Worm (Caenorhabditis elegans) whole organism, late embryonic: ENCODE results near the gene ZK418.5.
A peak's percentile ranks its signal among the peaks of the same experiment; 100 is the strongest.

ENCODE experiments used
- K02D7.2 ChIP-seq: sonication (generic microtip); optimal IDR thresholded peaks from 2 replicates; lab custom pipeline; 2017; ENCODE audit warnings: mild to moderate bottlenecking, missing genetic modification characterization, missing compliant biosample characterization
- K09A11.1 ChIP-seq: sonication (generic microtip); optimal IDR thresholded peaks from 2 replicates; lab custom pipeline; 2017; ENCODE audit warnings: antibody characterized with exemption, mild to moderate bottlenecking, missing genetic modification characterization, missing compliant biosample characterization; ENCODE audit not compliant: insufficient read depth
- ahr-1 ChIP-seq: sonication (generic microtip); optimal IDR thresholded peaks from 2 replicates; lab custom pipeline; 2016; ENCODE audit warnings: missing genetic modification characterization, missing compliant biosample characterization
- ama-1 ChIP-seq: fragments of 150-350 bp; optimal IDR thresholded peaks from 2 replicates; lab custom pipeline; 2014
- ceh-14 ChIP-seq: sonication (generic microtip); optimal IDR thresholded peaks from 2 replicates; lab custom pipeline; 2016; ENCODE audit warnings: missing genotype, missing genetic modification characterization, missing compliant biosample characterization
- ceh-18 ChIP-seq: sonication (generic microtip); optimal IDR thresholded peaks from 2 replicates; lab custom pipeline; 2016; ENCODE audit warnings: missing genetic modification characterization, missing compliant biosample characterization
- ceh-19 ChIP-seq: fragments of 200-800 bp; sonication (Bioruptor generic); optimal IDR thresholded peaks from 2 replicates; lab custom pipeline; 2018; ENCODE audit warnings: mild to moderate bottlenecking, missing genetic modification characterization, missing compliant biosample characterization
- ceh-31 ChIP-seq: sonication (generic microtip); optimal IDR thresholded peaks from 2 replicates; lab custom pipeline; 2016; ENCODE audit warnings: missing genetic modification characterization, missing compliant biosample characterization
- ceh-45 ChIP-seq: fragments of 200-800 bp; sonication (Bioruptor generic); IDR thresholded peaks from 2 replicates; pipeline ENCODE4 v1.3.6; 2022; ENCODE audit warnings: missing genetic modification reagents, missing genetic modification characterization, missing compliant biosample characterization
- ceh-48 ChIP-seq: sonication (generic microtip); optimal IDR thresholded peaks from 2 replicates; lab custom pipeline; 2016; ENCODE audit warnings: missing genetic modification characterization, inconsistent platforms, missing compliant biosample characterization
- ceh-6 ChIP-seq: fragments of 200-800 bp; sonication (Bioruptor generic); optimal IDR thresholded peaks from 2 replicates; lab custom pipeline; 2018; ENCODE audit warnings: mild to moderate bottlenecking, missing genetic modification characterization, missing compliant biosample characterization
- ceh-9 ChIP-seq: sonication (generic microtip); optimal IDR thresholded peaks from 2 replicates; lab custom pipeline; 2016; ENCODE audit warnings: mild to moderate bottlenecking, missing genetic modification characterization, inconsistent platforms, missing compliant biosample characterization
- dve-1 ChIP-seq: sonication (generic microtip); optimal IDR thresholded peaks from 2 replicates; lab custom pipeline; 2017; ENCODE audit warnings: antibody characterized with exemption, mild to moderate bottlenecking, missing genetic modification characterization, missing compliant biosample characterization
- elt-2 ChIP-seq: sonication (generic microtip); optimal IDR thresholded peaks from 2 replicates; lab custom pipeline; 2016; ENCODE audit warnings: missing genetic modification reagents, missing genetic modification characterization, missing compliant biosample characterization
- ets-4 ChIP-seq: sonication (generic microtip); optimal IDR thresholded peaks from 2 replicates; lab custom pipeline; 2016; ENCODE audit warnings: missing genetic modification characterization, missing compliant biosample characterization
- eyg-1 ChIP-seq: sonication (generic microtip); optimal IDR thresholded peaks from 2 replicates; lab custom pipeline; 2016; ENCODE audit warnings: missing genotype, missing genetic modification characterization, missing compliant biosample characterization
- fkh-10 ChIP-seq: fragments of 150-350 bp; optimal IDR thresholded peaks from 2 replicates; lab custom pipeline; 2014; ENCODE audit warnings: missing biosample characterization, missing genetic modification reagents, missing genetic modification characterization
- gmeb-2 ChIP-seq: sonication (generic microtip); optimal IDR thresholded peaks from 2 replicates; lab custom pipeline; 2016; ENCODE audit warnings: missing genetic modification characterization, inconsistent platforms, missing compliant biosample characterization
- hlh-13 ChIP-seq: fragments of 200-800 bp; sonication (Bioruptor generic); optimal IDR thresholded peaks from 2 replicates; lab custom pipeline; 2018; ENCODE audit warnings: mild to moderate bottlenecking, missing genetic modification characterization, missing compliant biosample characterization
- hlh-15 ChIP-seq: sonication (generic microtip); optimal IDR thresholded peaks from 2 replicates; lab custom pipeline; 2016; ENCODE audit warnings: missing genetic modification characterization, missing compliant biosample characterization
- hlh-8 ChIP-seq: sonication (generic microtip); optimal IDR thresholded peaks from 2 replicates; lab custom pipeline; 2016; ENCODE audit warnings: missing genotype, missing genetic modification characterization, missing compliant biosample characterization
- lin-11 ChIP-seq: fragments of 200-800 bp; sonication (Bioruptor generic); optimal IDR thresholded peaks from 2 replicates; lab custom pipeline; 2018; ENCODE audit warnings: mild to moderate bottlenecking, missing genetic modification characterization, missing compliant biosample characterization
- mec-3 ChIP-seq: sonication (generic microtip); optimal IDR thresholded peaks from 2 replicates; lab custom pipeline; 2016; ENCODE audit warnings: borderline replicate concordance, missing genetic modification characterization, missing compliant biosample characterization
- nhr-232 ChIP-seq: sonication (generic microtip); optimal IDR thresholded peaks from 2 replicates; lab custom pipeline; 2016; ENCODE audit warnings: missing genetic modification characterization, missing compliant biosample characterization
- npax-4 ChIP-seq: sonication (generic microtip); optimal IDR thresholded peaks from 2 replicates; lab custom pipeline; 2016; ENCODE audit warnings: missing genetic modification characterization, missing compliant biosample characterization
- odd-2 ChIP-seq: sonication (generic microtip); optimal IDR thresholded peaks from 2 replicates; lab custom pipeline; 2017; ENCODE audit warnings: antibody characterized with exemption, mild to moderate bottlenecking, missing genetic modification characterization, missing compliant biosample characterization
- pag-3 ChIP-seq: sonication (generic microtip); optimal IDR thresholded peaks from 2 replicates; lab custom pipeline; 2016; ENCODE audit warnings: missing compliant biosample characterization, missing genetic modification characterization, borderline replicate concordance
- pros-1 ChIP-seq: fragments of 150-350 bp; optimal IDR thresholded peaks from 2 replicates; lab custom pipeline; 2014; ENCODE audit warnings: missing biosample characterization, missing genetic modification reagents, missing genetic modification characterization
- sdc-2 ChIP-seq: sonication (generic microtip); optimal IDR thresholded peaks from 2 replicates; lab custom pipeline; 2016; ENCODE audit warnings: missing genotype, missing genetic modification characterization, missing compliant biosample characterization
- sox-4 ChIP-seq: sonication (generic microtip); optimal IDR thresholded peaks from 2 replicates; lab custom pipeline; 2017; ENCODE audit warnings: mild to moderate bottlenecking, missing genetic modification characterization, inconsistent platforms, missing compliant biosample characterization
- syd-9 ChIP-seq: sonication (generic microtip); optimal IDR thresholded peaks from 2 replicates; lab custom pipeline; 2016; ENCODE audit warnings: mild to moderate bottlenecking, missing genetic modification characterization, moderate library complexity, missing compliant biosample characterization
- tbx-2 ChIP-seq: sonication (generic microtip); optimal IDR thresholded peaks from 2 replicates; lab custom pipeline; 2016; ENCODE audit warnings: missing genetic modification characterization, missing compliant biosample characterization
- tbx-7 ChIP-seq: sonication (generic microtip); optimal IDR thresholded peaks from 2 replicates; lab custom pipeline; 2016; ENCODE audit warnings: missing genotype, missing genetic modification characterization, missing compliant biosample characterization
- ttx-3 ChIP-seq: sonication (generic microtip); optimal IDR thresholded peaks from 2 replicates; lab custom pipeline; 2016; ENCODE audit warnings: missing genetic modification reagents, missing genetic modification characterization, missing compliant biosample characterization
- unc-55 ChIP-seq: sonication (generic microtip); optimal IDR thresholded peaks from 2 replicates; lab custom pipeline; 2017; ENCODE audit warnings: missing biosample characterization, missing genetic modification reagents, missing genetic modification characterization
- zip-5 ChIP-seq: sonication (generic microtip); optimal IDR thresholded peaks from 2 replicates; lab custom pipeline; 2016; ENCODE audit warnings: missing genetic modification characterization, missing compliant biosample characterization
- ztf-16 ChIP-seq: sonication (generic microtip); optimal IDR thresholded peaks from 2 replicates; lab custom pipeline; 2017; ENCODE audit warnings: missing genetic modification characterization, missing compliant biosample characterization

The ZK418.5 gene

ce11 chrIII:7114952-7115488 lies 41.4 kb upstream of the ZK418.5 start, which contains the start of gene nhr-10 (continued):
- TF ChIP-seq ttx-3 (no peak), K02D7.2 (tag; lab: Kevin White, UChicago) (no peak), ceh-48 (tag; lab: Kevin White, UChicago) (no peak)

DNA sequence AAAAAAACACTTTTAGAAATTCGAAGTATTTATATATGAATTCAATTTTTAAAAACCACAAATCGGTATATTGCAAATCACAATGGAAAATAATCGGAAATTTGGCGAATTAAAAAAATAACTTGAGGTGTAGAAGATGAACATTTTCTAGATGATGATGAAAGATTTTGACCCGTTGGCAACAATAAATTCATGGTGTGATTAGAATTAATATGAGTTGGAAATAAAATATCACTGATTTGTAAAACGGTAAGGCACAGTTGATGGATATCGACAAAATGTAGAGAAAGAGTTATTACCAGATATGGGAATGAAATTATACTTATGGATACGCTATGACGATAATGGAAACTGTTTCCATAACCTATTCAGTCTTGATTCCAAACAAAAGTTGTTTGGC lies 38.6 kb upstream of the ZK418.5 start:
- TF ChIP-seq npax-4 (tag; lab: Kevin White, UChicago) (no peak), eyg-1 (tag; lab: Kevin White, UChicago) (no peak), sox-4 (tag; lab: Kevin White, UChicago) (no peak), tbx-2 (no peak), ceh-9 (tag; lab: Kevin White, UChicago) (no peak), ceh-18 (tag; lab: Kevin White, UChicago) (no peak), ceh-6 (no peak), ceh-19 (GFP tag; lab: Kevin White, UChicago) (no peak), hlh-13 (GFP tag; lab: Kevin White, UChicago) (no peak), syd-9 (tag; lab: Kevin White, UChicago) (no peak), lin-11 (tag; lab: Kevin White, UChicago) (no peak), hlh-8 (tag; lab: Kevin White, UChicago) (no peak), ceh-14 (no peak), sdc-2 (no peak)
- TF ChIP-seq, all 69 proteins: peak for 0

ce11 chrIII:7111793-7112192 lies 38.1 kb upstream of the ZK418.5 start, which contains the start of gene B0280.7:
Gene B0280.7, minus strand, starts transcription at chrIII:7111893.
- no peak for TF ChIP-seq ceh-14
- TF ChIP-seq elt-2 (tag; lab: Kevin White, UChicago), result no peak
- TF ChIP-seq ahr-1 (tag; lab: Kevin White, UChicago), result no peak
- no peak for TF ChIP-seq nhr-232
- TF ChIP-seq ceh-31, result no peak
- TF ChIP-seq eyg-1 (tag; lab: Kevin White, UChicago), result no peak
- no peak for TF ChIP-seq ceh-45 (GFP tag; lab: Robert Waterston, UW)
- no peak for TF ChIP-seq gmeb-2
- no peak for TF ChIP-seq ztf-16 (tag; lab: Kevin White, UChicago)
- no peak for TF ChIP-seq ceh-9 (tag; lab: Kevin White, UChicago)
- TF ChIP-seq ama-1, result no peak
- TF ChIP-seq mec-3 (tag; lab: Kevin White, UChicago), result no peak
- no peak for TF ChIP-seq zip-5

DNA sequence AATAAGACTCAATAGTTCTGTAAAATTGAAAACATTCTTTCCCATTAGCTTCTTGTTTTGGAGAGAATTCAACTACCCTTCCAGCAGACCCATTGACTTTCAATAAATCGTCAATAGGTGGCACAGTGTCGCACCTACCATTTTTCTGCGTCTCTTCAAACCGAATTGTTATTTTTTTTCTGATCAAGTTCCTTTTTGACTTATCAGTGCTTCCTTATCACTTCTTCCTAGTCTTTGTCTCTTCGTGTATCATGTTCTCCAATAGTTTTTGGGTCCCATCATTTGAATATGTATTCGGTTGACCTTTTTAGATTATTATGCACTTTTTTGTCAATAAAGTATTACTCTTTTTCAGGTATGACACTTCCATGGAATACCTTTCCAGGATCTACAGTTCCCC lies 34.3 kb upstream of the ZK418.5 start, which contains the start of gene odd-1:
TSS of gene odd-1 (plus strand) at position 349 of the 400 bp plus-strand sequence.
- TF ChIP-seq elt-2 (tag; lab: Kevin White, UChicago), result peak; percentile 85
- TF ChIP-seq tbx-7 (tag; lab: Kevin White, UChicago), result no peak

- TF ChIP-seq sox-4 (tag; lab: Kevin White, UChicago), result no peak
- no peak for TF ChIP-seq K09A11.1 (tag; lab: Kevin White, UChicago)
- TF ChIP-seq hlh-13 (GFP tag; lab: Kevin White, UChicago), result no peak
- no peak for TF ChIP-seq ceh-9 (tag; lab: Kevin White, UChicago)
- TF ChIP-seq elt-2 (tag; lab: Kevin White, UChicago), result no peak
- TF ChIP-seq odd-2 (tag; lab: Kevin White, UChicago), result no peak
- no peak for TF ChIP-seq npax-4 (tag; lab: Kevin White, UChicago)
- TF ChIP-seq dve-1 (tag; lab: Kevin White, UChicago), result no peak
- no peak for TF ChIP-seq ets-4 (tag; lab: Kevin White, UChicago)
- TF ChIP-seq ztf-16 (tag; lab: Kevin White, UChicago), result no peak
- no peak for TF ChIP-seq unc-55 (GFP tag; lab: Kevin White, UChicago)
- no peak for TF ChIP-seq pag-3 (tag; lab: Kevin White, UChicago)
- TF ChIP-seq fkh-10 (GFP tag; lab: Kevin White, UChicago), result no peak
- TF ChIP-seq hlh-15 (tag; lab: Kevin White, UChicago), result no peak
- TF ChIP-seq pros-1 (tag; lab: Kevin White, UChicago), result no peak
Measured at ce11 chrIII:7106854-7107253, 33.2 kb upstream of the ZK418.5 start.
